Worm (Caenorhabditis elegans) whole organism, L4 larva: ENCODE measurements around the gene scrm-8.
"Not testable (repeated sequence)": the region's sequence is repeated elsewhere in the genome, so short reads cannot be mapped to it uniquely, and the experiment has no call there.

Experiments used
- T20F7.1 ChIP-seq: fragments of 200-800 bp; sonication (Bioruptor generic); optimal IDR thresholded peaks from 2 replicates; lab custom pipeline; 2018; ENCODE audit warnings: mild to moderate bottlenecking, missing genetic modification characterization, missing compliant biosample characterization
- arid-1 ChIP-seq: fragments of 200-800 bp; sonication (Bioruptor generic); conservative IDR thresholded peaks from 2 replicates; pipeline ENCODE4 v1.3.6; 2022; ENCODE audit warnings: missing genetic modification reagents, missing genetic modification characterization, missing compliant biosample characterization
- ceh-82 ChIP-seq: sonication (generic microtip); optimal IDR thresholded peaks from 2 replicates; lab custom pipeline; 2017; ENCODE audit warnings: missing biosample characterization, missing genetic modification characterization
- dmd-9 ChIP-seq: fragments of 200-800 bp; sonication (Bioruptor generic); IDR thresholded peaks from 2 replicates; pipeline ENCODE4 v1.3.6; 2022; ENCODE audit warnings: missing genetic modification reagents, missing genetic modification characterization, missing compliant biosample characterization
- dve-1 ChIP-seq: sonication (generic microtip); optimal IDR thresholded peaks from 2 replicates; lab custom pipeline; 2017; ENCODE audit warnings: antibody characterized with exemption, mild to moderate bottlenecking, missing genetic modification characterization, missing compliant biosample characterization; ENCODE audit not compliant: insufficient read depth
- fkh-10 ChIP-seq: fragments of 150-350 bp; optimal IDR thresholded peaks from 2 replicates; lab custom pipeline; 2014; ENCODE audit warnings: missing biosample characterization, missing genetic modification reagents, missing genetic modification characterization
- lsy-2 ChIP-seq, 2 experiments: fragments of 150-350 bp in 1 of 2; sonication (generic microtip) in 1 of 2; optimal IDR thresholded peaks; 2 replicates each; lab custom pipeline; 2014 to 2017; ENCODE audit warnings: missing biosample characterization in 2 of 2, missing genetic modification characterization in 2 of 2
- madf-5 ChIP-seq, 2 experiments: fragments of 200-800 bp; sonication (Bioruptor generic); IDR thresholded peaks; 2 replicates each; pipeline ENCODE4 v1.3.6; 2022; ENCODE audit warnings: missing compliant biosample characterization in 2 of 2, missing genetic modification characterization in 2 of 2
- nhr-25 ChIP-seq: sonication (generic microtip); optimal IDR thresholded peaks from 2 replicates; lab custom pipeline; 2017; ENCODE audit warnings: missing genetic modification characterization, mild to moderate bottlenecking, missing compliant biosample characterization, antibody characterized with exemption, moderate library complexity, borderline replicate concordance; ENCODE audit not compliant: insufficient read depth
- nhr-6 ChIP-seq: fragments of 150-350 bp; optimal IDR thresholded peaks from 2 replicates; lab custom pipeline; 2014; ENCODE audit warnings: missing biosample characterization, missing genetic modification characterization
- unc-62 ChIP-seq, 3 experiments: fragments of 150-350 bp in 1 of 3; sonication (generic microtip); optimal IDR thresholded peaks in 2 of 3; peaks in 1 of 3; 1 replicate in 1 of 3; 2 replicates in 2 of 3; lab custom pipeline; 2014 to 2017; ENCODE audit warnings: missing biosample characterization in 3 of 3, missing genetic modification characterization in 3 of 3, missing genetic modification reagents in 3 of 3, missing genotype in 1 of 3

- TF ChIP-seq madf-5 (GFP tag; IDR thresholded peaks at IDR 0.05; lab: Robert Waterston, UW); T20F7.1 (GFP tag; lab: Kevin White, UChicago); fkh-10 (GFP tag; lab: Kevin White, UChicago); ceh-82 (tag; lab: Kevin White, UChicago); nhr-6 (tag; lab: Kevin White, UChicago); nhr-25 (tag; lab: Kevin White, UChicago); unc-62 (GFP tag; optimal IDR thresholded peaks at IDR 0.05 in 1 of 2; lab: Kevin White, UChicago); unc-62 (tag; optimal IDR thresholded peaks at IDR 0.05; lab: Kevin White, UChicago); lsy-2 (tag; optimal IDR thresholded peaks at IDR 0.05; lab: Kevin White, UChicago); dve-1 (tag; lab: Kevin White, UChicago); arid-1 (GFP tag; lab: Robert Waterston, UW); dmd-9: not testable (repeated sequence)
Observed at ce11 chrIV:4142986-4143385, 21.5 kb upstream of the scrm-8 start, which contains the start of gene F49F1.12.
